Fruit fly (Drosophila melanogaster) whole organism, embryonic: ENCODE measurements around the gene PPP4R2r.

Experiments
- CG10321 ChIP-seq: fragments of 200-800 bp; sonication (Bioruptor generic); IDR thresholded peaks from 2 replicates; pipeline ENCODE4 v1.3.6; 2022; ENCODE audit warnings: missing biosample characterization, missing genetic modification characterization
- CG10979 ChIP-seq: fragments of 200-800 bp; sonication (Bioruptor generic); optimal IDR thresholded peaks from 2 replicates; lab custom pipeline; 2018; ENCODE audit warnings: missing biosample characterization, mild to moderate bottlenecking, missing genetic modification characterization, moderate library complexity
- CG14667 ChIP-seq: fragments of 200-800 bp; sonication (Bioruptor generic); IDR thresholded peaks from 2 replicates; pipeline ENCODE4 v1.3.6; 2022; ENCODE audit warnings: missing biosample characterization, missing genetic modification characterization
- CG15011 ChIP-seq: fragments of 200-800 bp; sonication (Bioruptor generic); optimal IDR thresholded peaks from 3 replicates; lab custom pipeline; 2018; ENCODE audit warnings: missing biosample characterization, mild to moderate bottlenecking, missing genetic modification characterization
- CG15073 ChIP-seq: fragments of 200-800 bp; sonication (Bioruptor generic); optimal IDR thresholded peaks from 2 replicates; lab custom pipeline; 2016; ENCODE audit warnings: missing biosample characterization, missing genetic modification characterization
- CG15269 ChIP-seq: fragments of 200-800 bp; sonication (Bioruptor generic); optimal IDR thresholded peaks from 2 replicates; lab custom pipeline; 2018; ENCODE audit warnings: missing biosample characterization, mild to moderate bottlenecking, missing genetic modification characterization, moderate library complexity
- CG1603 ChIP-seq: fragments of 200-800 bp; sonication (Bioruptor generic); optimal IDR thresholded peaks from 2 replicates; lab custom pipeline; 2019; ENCODE audit warnings: missing biosample characterization, mild to moderate bottlenecking, missing genetic modification characterization, moderate library complexity
- CG17359 ChIP-seq: fragments of 200-800 bp; sonication (Bioruptor generic); optimal IDR thresholded peaks from 3 replicates; lab custom pipeline; 2018; ENCODE audit warnings: missing biosample characterization, mild to moderate bottlenecking, missing genetic modification characterization, moderate library complexity
- CG18011 ChIP-seq: fragments of 200-800 bp; sonication (Bioruptor generic); optimal IDR thresholded peaks from 2 replicates; lab custom pipeline; 2017; ENCODE audit warnings: missing biosample characterization, missing genetic modification characterization, mild to moderate bottlenecking, moderate library complexity, missing genotype
- CG30431 ChIP-seq: fragments of 200-800 bp; sonication (Bioruptor generic); optimal IDR thresholded peaks from 2 replicates; lab custom pipeline; 2017; ENCODE audit warnings: missing biosample characterization, missing genetic modification characterization
- CG34422 ChIP-seq: fragments of 200-800 bp; sonication (Bioruptor generic); IDR thresholded peaks from 3 replicates; pipeline ENCODE4 v1.3.6; 2022; ENCODE audit warnings: missing biosample characterization, missing genetic modification characterization
- CG3838 ChIP-seq: fragments of 200-800 bp; sonication (Bioruptor generic); optimal IDR thresholded peaks from 3 replicates; lab custom pipeline; 2016; ENCODE audit warnings: missing biosample characterization, missing genetic modification characterization
- CG4424 ChIP-seq: fragments of 200-800 bp; sonication (Bioruptor generic); optimal IDR thresholded peaks from 3 replicates; lab custom pipeline; 2016; ENCODE audit warnings: missing biosample characterization, missing genetic modification characterization
- CG6683 ChIP-seq: fragments of 200-800 bp; sonication (Bioruptor generic); optimal IDR thresholded peaks from 2 replicates; lab custom pipeline; 2017; ENCODE audit warnings: missing biosample characterization, mild to moderate bottlenecking, missing genetic modification characterization, missing genetic modification reagents
- CG7963 ChIP-seq: fragments of 200-800 bp; sonication (Bioruptor generic); IDR thresholded peaks from 3 replicates; pipeline ENCODE4 v1.3.6; 2022; ENCODE audit warnings: missing biosample characterization, missing genetic modification characterization; ENCODE audit not compliant: partially characterized antibody
- CG8765 ChIP-seq: fragments of 200-800 bp; sonication (Bioruptor generic); IDR thresholded peaks from 2 replicates; pipeline ENCODE4 v1.3.6; 2022; ENCODE audit warnings: missing biosample characterization, missing genetic modification characterization
- CHES-1-like ChIP-seq: fragments of 200-800 bp; sonication (Bioruptor generic); optimal IDR thresholded peaks from 2 replicates; lab custom pipeline; 2016; ENCODE audit warnings: missing biosample characterization, missing genetic modification characterization
- CoRest ChIP-seq: fragments of 200-800 bp; sonication (Bioruptor generic); optimal IDR thresholded peaks from 3 replicates; lab custom pipeline; 2018; ENCODE audit warnings: missing biosample characterization, mild to moderate bottlenecking, missing genetic modification characterization, moderate library complexity
- Dll ChIP-seq: fragments of 200-800 bp; sonication (Bioruptor generic); IDR thresholded peaks from 4 replicates; pipeline ENCODE4 v1.3.6; 2022; ENCODE audit warnings: missing biosample characterization, missing genetic modification characterization; ENCODE audit not compliant: partially characterized antibody
- HLH3B ChIP-seq: fragments of 200-800 bp; sonication (Bioruptor generic); IDR thresholded peaks from 2 replicates; pipeline ENCODE4 v1.3.6; 2022; ENCODE audit warnings: missing biosample characterization, missing genetic modification characterization
- Hand ChIP-seq: fragments of 200-800 bp; sonication (Bioruptor generic); optimal IDR thresholded peaks from 2 replicates; lab custom pipeline; 2017; ENCODE audit warnings: mild to moderate bottlenecking, missing biosample characterization, missing genetic modification reagents, missing genetic modification characterization
- Hr3 ChIP-seq: fragments of 200-800 bp; sonication (Bioruptor generic); optimal IDR thresholded peaks from 3 replicates; lab custom pipeline; 2016; ENCODE audit warnings: missing biosample characterization, missing genetic modification characterization
- MTF-1 ChIP-seq: fragments of 200-800 bp; sonication (Bioruptor generic); optimal IDR thresholded peaks from 2 replicates; lab custom pipeline; 2018; ENCODE audit warnings: missing biosample characterization, mild to moderate bottlenecking, missing genetic modification characterization, borderline replicate concordance
- Max ChIP-seq: fragments of 200-800 bp; sonication (Bioruptor generic); optimal IDR thresholded peaks from 2 replicates; lab custom pipeline; 2016; ENCODE audit warnings: missing biosample characterization, mild to moderate bottlenecking, missing genetic modification characterization
- Opbp ChIP-seq: fragments of 200-800 bp; sonication (Bioruptor generic); IDR thresholded peaks from 3 replicates; pipeline ENCODE4 v1.3.6; 2022; ENCODE audit warnings: missing biosample characterization, missing genetic modification characterization; ENCODE audit not compliant: partially characterized antibody
- Optix ChIP-seq: fragments of 200-800 bp; sonication (Bioruptor generic); IDR thresholded peaks from 3 replicates; pipeline ENCODE4 v1.3.6; 2022; ENCODE audit warnings: missing biosample characterization, missing genetic modification characterization
- Sry-δ ChIP-seq: fragments of 200-800 bp; sonication (Bioruptor generic); optimal IDR thresholded peaks from 2 replicates; lab custom pipeline; 2016; ENCODE audit warnings: missing biosample characterization, missing genetic modification characterization
- Trl ChIP-seq, 3 experiments: fragments of >200 bp in 2 of 3; fragments of 200-800 bp in 1 of 3; sonication (Bioruptor generic) in 1 of 3; optimal IDR thresholded peaks; 2 replicates in 1 of 3; 3 replicates in 2 of 3; lab custom pipeline; 2016 to 2017; ENCODE audit warnings: missing biosample characterization in 1 of 3, missing genetic modification characterization in 1 of 3
- ab ChIP-seq: fragments of 200-800 bp; sonication (Bioruptor generic); optimal IDR thresholded peaks from 2 replicates; lab custom pipeline; 2016; ENCODE audit warnings: missing biosample characterization, missing genetic modification characterization
- al ChIP-seq: fragments of 200-800 bp; sonication (Bioruptor generic); IDR thresholded peaks from 2 replicates; pipeline ENCODE4 v1.3.6; 2022; ENCODE audit warnings: missing biosample characterization, missing genetic modification characterization
- ash1 ChIP-seq: fragments of 200-800 bp; sonication (Bioruptor generic); optimal IDR thresholded peaks from 2 replicates; lab custom pipeline; 2018; ENCODE audit warnings: missing biosample characterization, mild to moderate bottlenecking, missing genetic modification characterization
- bbx ChIP-seq: fragments of 200-800 bp; sonication (Bioruptor generic); IDR thresholded peaks from 2 replicates; pipeline ENCODE4 v1.3.6; 2022; ENCODE audit warnings: missing biosample characterization, missing genetic modification characterization; ENCODE audit not compliant: partially characterized antibody
- crol ChIP-seq: fragments of 200-800 bp; sonication (Bioruptor generic); IDR thresholded peaks from 2 replicates; pipeline ENCODE4 v1.3.6; 2022; ENCODE audit warnings: missing biosample characterization, missing genetic modification characterization
- crp ChIP-seq, 2 experiments: fragments of 200-800 bp; sonication (Bioruptor generic); optimal IDR thresholded peaks; 2 replicates in 1 of 2; 3 replicates in 1 of 2; lab custom pipeline; 2017; ENCODE audit warnings: missing biosample characterization in 2 of 2, missing genetic modification characterization in 2 of 2, mild to moderate bottlenecking in 1 of 2, moderate library complexity in 1 of 2
- dpn ChIP-seq, 2 experiments: fragments of 200-800 bp; sonication (Bioruptor generic); optimal IDR thresholded peaks; 3 replicates each; lab custom pipeline; 2016; ENCODE audit warnings: missing biosample characterization in 2 of 2, missing genetic modification characterization in 2 of 2
- exex ChIP-seq: fragments of 200-800 bp; sonication (Bioruptor generic); optimal IDR thresholded peaks from 4 replicates; lab custom pipeline; 2018; ENCODE audit warnings: missing biosample characterization, mild to moderate bottlenecking, missing genetic modification characterization, moderate library complexity
- fd3F ChIP-seq: fragments of 200-800 bp; sonication (Bioruptor generic); optimal IDR thresholded peaks from 2 replicates; lab custom pipeline; 2018; ENCODE audit warnings: missing biosample characterization, mild to moderate bottlenecking, missing genetic modification characterization, moderate library complexity
- fd96Cb ChIP-seq: fragments of 200-800 bp; sonication (Bioruptor generic); optimal IDR thresholded peaks from 2 replicates; lab custom pipeline; 2018; ENCODE audit warnings: missing biosample characterization, mild to moderate bottlenecking, missing genetic modification characterization, moderate library complexity
- kay ChIP-seq: fragments of 200-800 bp; sonication (Bioruptor generic); optimal IDR thresholded peaks from 2 replicates; lab custom pipeline; 2016; ENCODE audit warnings: missing biosample characterization, missing genetic modification characterization
- klu ChIP-seq: fragments of 200-800 bp; sonication (Bioruptor generic); IDR thresholded peaks from 2 replicates; pipeline ENCODE4 v1.3.6; 2022; ENCODE audit warnings: missing biosample characterization, missing genetic modification characterization
- lbe ChIP-seq: fragments of 200-800 bp; sonication (Bioruptor generic); optimal IDR thresholded peaks from 2 replicates; lab custom pipeline; 2016; ENCODE audit warnings: missing biosample characterization, mild to moderate bottlenecking, missing genetic modification characterization
- lov ChIP-seq, 2 experiments: fragments of 200-800 bp in 1 of 2; fragments of >200 bp in 1 of 2; sonication (Bioruptor generic) in 1 of 2; IDR thresholded peaks in 1 of 2; optimal IDR thresholded peaks in 1 of 2; 2 replicates in 1 of 2; 3 replicates in 1 of 2; pipeline versions ENCODE4 v1.3.6 to Lab custom; 2017 to 2022; ENCODE audit warnings: missing biosample characterization in 1 of 2, missing genetic modification characterization in 1 of 2
- otp ChIP-seq: fragments of 200-800 bp; sonication (Bioruptor generic); IDR thresholded peaks from 3 replicates; pipeline ENCODE4, ENCODE4 v1.3.6; 2022; ENCODE audit warnings: missing biosample characterization, missing genetic modification characterization
- pan ChIP-seq, 4 experiments: fragments of >200 bp in 3 of 4; fragments of 200-800 bp in 1 of 4; sonication (Bioruptor generic) in 1 of 4; optimal IDR thresholded peaks in 3 of 4; IDR thresholded peaks in 1 of 4; 2 replicates each; pipeline versions ENCODE4 v1.3.6 to Lab custom; 2017 to 2022; ENCODE audit warnings: missing biosample characterization in 2 of 4, missing genetic modification characterization in 2 of 4, mixed read lengths in 1 of 4
- ttk ChIP-seq: fragments of 200-800 bp; sonication (Bioruptor generic); IDR thresholded peaks from 2 replicates; pipeline ENCODE4 v2.1.2; 2022; ENCODE audit warnings: missing biosample characterization, missing genetic modification characterization
- vnd ChIP-seq: fragments of 200-800 bp; sonication (Bioruptor generic); IDR thresholded peaks from 3 replicates; pipeline ENCODE4 v1.3.6; 2022; ENCODE audit warnings: missing biosample characterization, missing genetic modification characterization; ENCODE audit not compliant: partially characterized antibody
- zfh1 ChIP-seq: fragments of 200-800 bp; sonication (Bioruptor generic); IDR thresholded peaks from 3 replicates; pipeline ENCODE4 v1.3.6; 2022; ENCODE audit warnings: missing biosample characterization, missing genetic modification characterization

Gene PPP4R2r

DNA sequence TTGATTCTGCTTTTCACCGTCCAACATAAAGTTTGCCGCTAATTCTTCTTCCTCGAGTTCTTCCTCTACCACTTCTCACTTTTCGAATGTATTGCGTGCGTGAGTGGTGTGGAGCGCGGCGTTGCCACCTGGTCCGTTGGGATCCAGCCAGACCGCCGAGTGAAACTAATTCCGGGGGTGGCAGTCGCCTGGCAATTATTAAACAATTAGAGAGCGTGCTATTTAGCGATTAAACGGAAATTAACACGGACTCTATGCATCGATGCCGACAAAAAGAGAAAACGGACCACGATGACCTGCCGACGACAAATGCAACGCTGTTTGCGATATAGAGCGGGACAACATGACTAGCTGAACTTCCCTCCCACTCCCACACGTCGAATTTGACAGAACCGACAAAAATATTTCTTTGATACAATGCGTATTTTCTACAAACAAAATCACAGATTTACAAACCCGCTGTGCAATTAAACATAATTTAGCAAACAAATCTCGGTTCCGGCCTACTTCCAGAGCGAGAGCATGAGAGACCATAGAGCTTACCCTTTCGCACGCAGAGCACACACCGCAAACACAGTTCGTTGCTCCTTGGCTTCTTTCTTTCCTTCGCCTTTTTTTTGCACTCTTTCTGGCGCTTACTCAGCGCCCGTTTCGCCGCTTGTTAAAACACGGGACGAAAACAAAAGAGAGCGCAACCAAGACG lies 5.0 kb upstream of the PPP4R2r start, which contains the start of gene CG2889 (continued):
- TF ChIP-seq lov (optimal IDR thresholded peaks at IDR 0.05; lab: Kevin White, UChicago) = no peak
- TF ChIP-seq lov (GFP tag; IDR thresholded peaks at IDR 0.05; lab: Robert Waterston, UW) = 0 out of 3 replicates have a peak, but pooled peaks have one; percentile 26
- no peak for TF ChIP-seq crp (GFP tag; optimal IDR thresholded peaks at IDR 0.05; lab: Kevin White, UChicago)
- TF ChIP-seq CG18011 = no peak
- no peak for TF ChIP-seq CG15269 (tag; lab: Kevin White, UChicago)
- no peak for TF ChIP-seq Max
- no peak for TF ChIP-seq Hr3 (GFP tag; lab: Kevin White, UChicago)
- TF ChIP-seq MTF-1 = no peak
- TF ChIP-seq CG10979 (tag; lab: Kevin White, UChicago) = no peak
- TF ChIP-seq CG1603 (tag; lab: Kevin White, UChicago) = no peak
- TF ChIP-seq otp (GFP tag; lab: Robert Waterston, UW) = 0 out of 3 replicates have a peak, but pooled peaks have one; percentile 25
- peak; percentile 50; the same call in 2 of the 3 replicates for TF ChIP-seq Opbp (GFP tag; lab: Robert Waterston, UW)
- no peak for TF ChIP-seq ash1 (GFP tag; lab: Kevin White, UChicago)
- no peak for TF ChIP-seq CG30431 (GFP tag; lab: Kevin White, UChicago)
- TF ChIP-seq crol = no peak
- TF ChIP-seq CG6683 (GFP tag; lab: Kevin White, UChicago) = no peak
- TF ChIP-seq dpn (GFP tag; optimal IDR thresholded peaks at IDR 0.05; lab: Kevin White, UChicago) = peak in 1 of 2 experiments; percentile 37
- no peak for TF ChIP-seq CG4424
- TF ChIP-seq CG10321 (GFP tag; lab: Robert Waterston, UW) = peak; percentile 88
- peak; percentile 64 for TF ChIP-seq Sry-δ
- no peak for TF ChIP-seq exex (tag; lab: Kevin White, UChicago)
- TF ChIP-seq kay (GFP tag; lab: Kevin White, UChicago) = no peak
- TF ChIP-seq fd3F (GFP tag; lab: Kevin White, UChicago) = no peak
- no peak for TF ChIP-seq bbx (GFP tag; lab: Robert Waterston, UW)
- peak; percentile 66 for TF ChIP-seq Dll
- no peak for TF ChIP-seq CG15073 (GFP tag; lab: Kevin White, UChicago)
- no peak for TF ChIP-seq klu (GFP tag; lab: Robert Waterston, UW)
- TF ChIP-seq CG15011 = no peak
- no peak for TF ChIP-seq CG34422 (GFP tag; lab: Robert Waterston, UW)
- TF ChIP-seq pan (optimal IDR thresholded peaks at IDR 0.05; lab: Kevin White, UChicago) = no peak
- TF ChIP-seq pan (GFP tag; optimal IDR thresholded peaks at IDR 0.05 in 1 of 2, IDR thresholded peaks at IDR 0.05 in 1 of 2) = peak in 1 of 2 experiments; percentile 33
- no peak for TF ChIP-seq CG14667 (GFP tag; lab: Robert Waterston, UW)
- TF ChIP-seq vnd = no peak
- no peak for TF ChIP-seq Hand (GFP tag; lab: Kevin White, UChicago)
- 0 out of 2 replicates have a peak, but pooled peaks have one; percentile 29 for TF ChIP-seq ttk (GFP tag; lab: Robert Waterston, UW)
- TF ChIP-seq Optix (GFP tag; lab: Robert Waterston, UW) = no peak
- no peak for TF ChIP-seq CG8765
- peak; percentile 26; the same call in 1 of the 3 replicates for TF ChIP-seq zfh1
- TF ChIP-seq HLH3B (GFP tag; lab: Robert Waterston, UW) = no peak
- TF ChIP-seq CoRest (tag; lab: Kevin White, UChicago) = peak; percentile 18
- TF ChIP-seq al (GFP tag; lab: Robert Waterston, UW) = no peak
- TF ChIP-seq CG3838 (GFP tag; lab: Kevin White, UChicago) = no peak
- TF ChIP-seq CG7963 (GFP tag; lab: Robert Waterston, UW) = peak; percentile 41; the same call in 1 of the 3 replicates
- TF ChIP-seq CG17359 (tag; lab: Kevin White, UChicago) = no peak
- no peak for TF ChIP-seq Trl (optimal IDR thresholded peaks at IDR 0.05; lab: Kevin White, UChicago)
- no peak for TF ChIP-seq Trl (GFP tag; optimal IDR thresholded peaks at IDR 0.05; lab: Kevin White, UChicago)
- TF ChIP-seq CHES-1-like (GFP tag; lab: Kevin White, UChicago) = peak; percentile 2
- no peak for TF ChIP-seq fd96Cb (tag; lab: Kevin White, UChicago)
- no peak for TF ChIP-seq ab (GFP tag; lab: Kevin White, UChicago)
- TF ChIP-seq lbe (GFP tag; lab: Kevin White, UChicago) = no peak
